Fruit fly (Drosophila melanogaster) whole organism, wandering third instar larva: Measurements from ENCODE around the gene CG15480.

Experiments
- Abd-B ChIP-seq: fragments of >200 bp; optimal IDR thresholded peaks from 2 replicates; lab custom pipeline; 2017; ENCODE audit warnings: missing biosample characterization, missing genetic modification characterization
- CG32264 ChIP-seq: fragments of 200-800 bp; sonication (Bioruptor generic); optimal IDR thresholded peaks from 2 replicates; lab custom pipeline; 2016; ENCODE audit warnings: missing biosample characterization, missing genetic modification characterization
- CG9705 ChIP-seq: fragments of 200-800 bp; sonication (Bioruptor generic); optimal IDR thresholded peaks from 2 replicates; lab custom pipeline; 2018; ENCODE audit warnings: missing biosample characterization, mild to moderate bottlenecking, missing genetic modification characterization
- CrebA ChIP-seq: fragments of 200-800 bp; sonication (Bioruptor generic); optimal IDR thresholded peaks from 2 replicates; lab custom pipeline; 2016; ENCODE audit warnings: missing biosample characterization, mild to moderate bottlenecking, missing genetic modification characterization, borderline replicate concordance
- Dfd ChIP-seq: fragments of >200 bp; optimal IDR thresholded peaks from 2 replicates; lab custom pipeline; 2017; ENCODE audit warnings: missing biosample characterization, missing genetic modification characterization
- Dif ChIP-seq: fragments of 200-275, 200-300 bp; sonication (Bioruptor generic); optimal IDR thresholded peaks from 2 replicates; lab custom pipeline; 2018; ENCODE audit warnings: missing biosample characterization, missing genetic modification characterization; ENCODE audit not compliant: partially characterized antibody
- GATAd ChIP-seq: sonication (Bioruptor generic); optimal IDR thresholded peaks from 2 replicates; lab custom pipeline; 2016; ENCODE audit warnings: missing biosample characterization, missing genetic modification characterization
- HLH106 ChIP-seq: fragments of 200-800 bp; optimal IDR thresholded peaks from 3 replicates; lab custom pipeline; 2019; ENCODE audit warnings: missing biosample characterization, mild to moderate bottlenecking, missing genetic modification characterization, moderate library complexity
- Hnf4 ChIP-seq: fragments of 200-800 bp; sonication (Bioruptor generic); optimal IDR thresholded peaks from 2 replicates; lab custom pipeline; 2016; ENCODE audit warnings: missing biosample characterization, mild to moderate bottlenecking, missing genetic modification characterization
- Hr78 ChIP-seq: fragments of >200 bp; optimal IDR thresholded peaks from 2 replicates; lab custom pipeline; 2017; ENCODE audit warnings: missing biosample characterization, missing genetic modification characterization
- Hr83 ChIP-seq: fragments of 200-300 bp; sonication (Bioruptor generic); optimal IDR thresholded peaks from 2 replicates; lab custom pipeline; 2016; ENCODE audit warnings: missing biosample characterization, mild to moderate bottlenecking, missing genetic modification characterization, moderate library complexity; ENCODE audit not compliant: poor library complexity, severe bottlenecking
- Jra ChIP-seq: sonication (Bioruptor generic); optimal IDR thresholded peaks from 2 replicates; lab custom pipeline; 2016; ENCODE audit warnings: missing biosample characterization, missing genetic modification characterization
- Mio ChIP-seq: sonication (Bioruptor generic); optimal IDR thresholded peaks from 2 replicates; lab custom pipeline; 2016; ENCODE audit warnings: missing biosample characterization, missing genetic modification characterization
- Myc ChIP-seq: fragments of >200 bp; optimal IDR thresholded peaks from 2 replicates; lab custom pipeline; 2017
- N ChIP-seq: fragments of >200 bp; optimal IDR thresholded peaks from 2 replicates; lab custom pipeline; 2018; ENCODE audit warnings: missing biosample characterization, missing external identifiers, missing genetic modification characterization
- OdsH ChIP-seq: fragments of 200-800 bp; sonication (Bioruptor generic); optimal IDR thresholded peaks from 2 replicates; lab custom pipeline; 2016; ENCODE audit warnings: missing biosample characterization, mild to moderate bottlenecking, missing genetic modification characterization
- Rel ChIP-seq, 2 experiments: fragments of 200-800 bp; sonication (Bioruptor generic) in 1 of 2; optimal IDR thresholded peaks; 2 replicates in 1 of 2; 3 replicates in 1 of 2; lab custom pipeline; 2016 to 2019; ENCODE audit warnings: mild to moderate bottlenecking in 2 of 2, missing biosample characterization in 2 of 2, missing genetic modification characterization in 2 of 2, moderate library complexity in 1 of 2
- Sp1 ChIP-seq: fragments of 200-800 bp; sonication (Bioruptor generic); optimal IDR thresholded peaks from 3 replicates; lab custom pipeline; 2019; ENCODE audit warnings: missing biosample characterization, mild to moderate bottlenecking, missing genetic modification characterization, moderate library complexity
- Vsx2 ChIP-seq: fragments of 200-300, 225-300 bp; sonication (Bioruptor generic); optimal IDR thresholded peaks from 2 replicates; lab custom pipeline; 2018; ENCODE audit warnings: missing biosample characterization, missing genetic modification characterization; ENCODE audit not compliant: partially characterized antibody
- br ChIP-seq: fragments of 200-800 bp; sonication (Bioruptor generic); optimal IDR thresholded peaks from 2 replicates; lab custom pipeline; 2016; ENCODE audit warnings: missing biosample characterization, missing genetic modification characterization
- brk ChIP-seq: fragments of 200-800 bp; sonication (Bioruptor generic); optimal IDR thresholded peaks from 2 replicates; lab custom pipeline; 2016; ENCODE audit warnings: missing biosample characterization, mild to moderate bottlenecking, missing genetic modification characterization
- dl ChIP-seq, 2 experiments: fragments of 175-275, 200-275 bp in 1 of 2; fragments of 200-275 bp in 1 of 2; sonication (Bioruptor generic); optimal IDR thresholded peaks; lab custom pipeline; 2018; ENCODE audit warnings: mild to moderate bottlenecking in 2 of 2, missing biosample characterization in 2 of 2, missing genetic modification characterization in 2 of 2, moderate library complexity in 2 of 2; ENCODE audit not compliant: partially characterized antibody in 2 of 2, insufficient read depth in 1 of 2
- dmrt93B ChIP-seq: fragments of 200-800 bp; sonication (Bioruptor generic); optimal IDR thresholded peaks from 2 replicates; lab custom pipeline; 2018; ENCODE audit warnings: missing biosample characterization, mild to moderate bottlenecking, missing genetic modification characterization
- dsf ChIP-seq: sonication (Bioruptor generic); optimal IDR thresholded peaks from 2 replicates; lab custom pipeline; 2016; ENCODE audit warnings: missing biosample characterization, missing genetic modification characterization, borderline replicate concordance
- ey ChIP-seq: fragments of 200-800 bp; sonication (Bioruptor generic); optimal IDR thresholded peaks from 2 replicates; lab custom pipeline; 2016; ENCODE audit warnings: missing biosample characterization, missing genetic modification characterization
- foxo ChIP-seq, 2 experiments: fragments of 200-800 bp; sonication (Bioruptor generic); optimal IDR thresholded peaks; 2 replicates in 1 of 2; 3 replicates in 1 of 2; lab custom pipeline; 2016 to 2017; ENCODE audit warnings: missing biosample characterization in 2 of 2, missing genetic modification characterization in 2 of 2
- fru ChIP-seq: fragments of 200-800 bp; sonication (Bioruptor generic); optimal IDR thresholded peaks from 3 replicates; lab custom pipeline; 2016; ENCODE audit warnings: missing biosample characterization, mild to moderate bottlenecking, missing genetic modification characterization
- h ChIP-seq: fragments of 200-800 bp; sonication (Bioruptor generic); optimal IDR thresholded peaks from 3 replicates; lab custom pipeline; 2016; ENCODE audit warnings: missing biosample characterization, mild to moderate bottlenecking, missing genetic modification characterization
- jim ChIP-seq: fragments of 175-275, 200-325 bp; sonication (Bioruptor generic); optimal IDR thresholded peaks from 2 replicates; lab custom pipeline; 2016; ENCODE audit warnings: missing biosample characterization, mild to moderate bottlenecking, missing genetic modification characterization
- lola ChIP-seq: fragments of >200 bp; optimal IDR thresholded peaks from 2 replicates; lab custom pipeline; 2017; ENCODE audit warnings: missing biosample characterization, missing genetic modification characterization
- pan ChIP-seq: fragments of >200 bp; optimal IDR thresholded peaks from 2 replicates; lab custom pipeline; 2017
- psq ChIP-seq: fragments of 200-800 bp; sonication (Bioruptor generic); optimal IDR thresholded peaks from 3 replicates; lab custom pipeline; 2017; ENCODE audit warnings: missing biosample characterization, mild to moderate bottlenecking, missing genetic modification characterization, moderate library complexity
- rgr ChIP-seq: fragments of 200-800 bp; sonication (Bioruptor generic); optimal IDR thresholded peaks from 3 replicates; lab custom pipeline; 2016; ENCODE audit warnings: missing biosample characterization, mild to moderate bottlenecking, missing genetic modification characterization
- sage ChIP-seq: fragments of 200-800 bp; sonication (Bioruptor generic); optimal IDR thresholded peaks from 2 replicates; lab custom pipeline; 2016; ENCODE audit warnings: missing biosample characterization, mild to moderate bottlenecking, missing genetic modification characterization
- sv ChIP-seq: fragments of 200-800 bp; sonication (Bioruptor generic); optimal IDR thresholded peaks from 3 replicates; lab custom pipeline; 2016; ENCODE audit warnings: missing biosample characterization, missing genetic modification characterization
- tai ChIP-seq: sonication (Bioruptor generic); optimal IDR thresholded peaks from 2 replicates; lab custom pipeline; 2016; ENCODE audit warnings: missing biosample characterization, missing genetic modification characterization
- usp ChIP-seq: fragments of >200 bp; optimal IDR thresholded peaks from 2 replicates; lab custom pipeline; 2017; ENCODE audit warnings: missing biosample characterization, missing genetic modification characterization
- woc ChIP-seq: sonication (Bioruptor generic); optimal IDR thresholded peaks from 2 replicates; lab custom pipeline; 2016; ENCODE audit warnings: missing biosample characterization, mild to moderate bottlenecking, missing genetic modification characterization

Gene CG15480

dm6 chr2L:13222225-13222648, 2.8 kb downstream of the CG15480 start, which contains the start of the genes Ski6 and CG16812:
TSS of gene Ski6 (minus strand) at chr2L:13222429.
TSS of gene CG16812 (plus strand) at chr2L:13222587.
- TF ChIP-seq sv (GFP tag; lab: Kevin White, UChicago): peak; percentile 31
- peak; percentile 70 for TF ChIP-seq OdsH (GFP tag; lab: Kevin White, UChicago)
- no peak for TF ChIP-seq Sp1 (GFP tag; lab: Kevin White, UChicago)
- peak; percentile 73 for TF ChIP-seq h (GFP tag; lab: Kevin White, UChicago)
- TF ChIP-seq CrebA (GFP tag; lab: Kevin White, UChicago): no peak
- no peak for TF ChIP-seq usp (GFP tag; lab: Kevin White, UChicago)
- TF ChIP-seq sage: peak; percentile 51
- TF ChIP-seq Abd-B (GFP tag; lab: Kevin White, UChicago): no peak
- TF ChIP-seq psq (GFP tag; lab: Kevin White, UChicago): no peak
- no peak for TF ChIP-seq Dfd
- TF ChIP-seq HLH106: peak; percentile 79
- peak; percentile 36 for TF ChIP-seq Hr83
- TF ChIP-seq CG9705 (GFP tag; lab: Kevin White, UChicago): peak; percentile 40
- no peak for TF ChIP-seq lola (GFP tag; lab: Kevin White, UChicago)
- TF ChIP-seq ey (GFP tag; lab: Kevin White, UChicago): peak; percentile 46

dm6 chr2L:13219281-13220092, 5.6 kb downstream of the CG15480 start, which contains the start of the genes CG9426 and mRF1:
TSS of gene CG9426 (minus strand) at chr2L:13219923.
TSS of gene mRF1 (plus strand) at chr2L:13219979.
- TF ChIP-seq foxo (GFP tag; optimal IDR thresholded peaks at IDR 0.05; lab: Kevin White, UChicago): no peak
- no peak for TF ChIP-seq Rel (GFP tag; optimal IDR thresholded peaks at IDR 0.05; lab: Kevin White, UChicago)
- peak; percentile 1 for TF ChIP-seq Rel (tag; optimal IDR thresholded peaks at IDR 0.05; lab: Kevin White, UChicago)
- no peak for TF ChIP-seq N (GFP tag; lab: Kevin White, UChicago)
- no peak for TF ChIP-seq dsf (GFP tag; lab: Kevin White, UChicago)
- TF ChIP-seq CG9705 (GFP tag; lab: Kevin White, UChicago): no peak
- TF ChIP-seq h (GFP tag; lab: Kevin White, UChicago): peak; percentile 55
- no peak for TF ChIP-seq Hr78
- TF ChIP-seq GATAd (GFP tag; lab: Kevin White, UChicago): no peak
- TF ChIP-seq rgr (GFP tag; lab: Kevin White, UChicago): peak; percentile 41
- peak; percentile 20 for TF ChIP-seq HLH106
- TF ChIP-seq sv (GFP tag; lab: Kevin White, UChicago): no peak
- no peak for TF ChIP-seq usp (GFP tag; lab: Kevin White, UChicago)
- TF ChIP-seq fru: peak; percentile 0
- TF ChIP-seq tai (GFP tag; lab: Kevin White, UChicago): no peak
- peak; percentile 15 for TF ChIP-seq psq (GFP tag; lab: Kevin White, UChicago)
- no peak for TF ChIP-seq Dif (GFP tag; lab: Kevin White, UChicago)
- no peak for TF ChIP-seq CG32264
- TF ChIP-seq br (GFP tag; lab: Kevin White, UChicago): peak; percentile 41
- no peak for TF ChIP-seq Myc (lab: Kevin White, UChicago)
- no peak for TF ChIP-seq OdsH (GFP tag; lab: Kevin White, UChicago)
- TF ChIP-seq dmrt93B (GFP tag; lab: Kevin White, UChicago): no peak
- peak; percentile 37 for TF ChIP-seq Jra (GFP tag; lab: Kevin White, UChicago)
- peak; percentile 79 for TF ChIP-seq Hnf4 (GFP tag; lab: Kevin White, UChicago)
- TF ChIP-seq Mio (GFP tag; lab: Kevin White, UChicago): no peak
- TF ChIP-seq pan (lab: Kevin White, UChicago): no peak
- no peak for TF ChIP-seq lola (GFP tag; lab: Kevin White, UChicago)
- TF ChIP-seq woc (GFP tag; lab: Kevin White, UChicago): no peak
- TF ChIP-seq Hr83: peak; percentile 74
- TF ChIP-seq ey (GFP tag; lab: Kevin White, UChicago): no peak
- TF ChIP-seq CrebA (GFP tag; lab: Kevin White, UChicago): no peak
- TF ChIP-seq brk (GFP tag; lab: Kevin White, UChicago): no peak
- no peak for TF ChIP-seq Abd-B (GFP tag; lab: Kevin White, UChicago)
- no peak for TF ChIP-seq jim
- TF ChIP-seq Sp1 (GFP tag; lab: Kevin White, UChicago): no peak
- TF ChIP-seq Vsx2 (GFP tag; lab: Kevin White, UChicago): no peak
- no peak for TF ChIP-seq sage
- TF ChIP-seq dl (GFP tag; optimal IDR thresholded peaks at IDR 0.05; lab: Kevin White, UChicago; ENCODE audit: insufficient read depth in 1 of 2, partially characterized antibody in 2 of 2): no peak
- TF ChIP-seq Dfd: no peak
